Fruit fly (Drosophila melanogaster) whole organism, embryonic: ENCODE measurements around the gene RpL15.

Experiments used
- B-H2 ChIP-seq: fragments of 200-800 bp; sonication (Bioruptor generic); optimal IDR thresholded peaks from 2 replicates; lab custom pipeline; 2018; ENCODE audit warnings: missing biosample characterization, mild to moderate bottlenecking, missing genetic modification characterization
- BEAF-32 ChIP-seq: fragments of 200-800 bp; sonication (Bioruptor generic); optimal IDR thresholded peaks from 3 replicates; lab custom pipeline; 2017; ENCODE audit warnings: missing biosample characterization, missing genetic modification characterization, mild to moderate bottlenecking, moderate library complexity, missing genetic modification reagents
- CG10267 ChIP-seq: fragments of 200-800 bp; sonication (Bioruptor generic); optimal IDR thresholded peaks from 2 replicates; lab custom pipeline; 2018; ENCODE audit warnings: missing biosample characterization, mild to moderate bottlenecking, missing genetic modification characterization, moderate library complexity
- CG1233 ChIP-seq: fragments of 200-800 bp; sonication (Bioruptor generic); optimal IDR thresholded peaks from 4 replicates; lab custom pipeline; 2018; ENCODE audit warnings: missing biosample characterization, mild to moderate bottlenecking, missing genetic modification characterization
- CG14014 ChIP-seq: fragments of 200-800 bp; sonication (Bioruptor generic); IDR thresholded peaks from 2 replicates; pipeline ENCODE4 v1.3.6; 2022; ENCODE audit warnings: missing biosample characterization, missing genetic modification characterization
- CG14050 ChIP-seq: fragments of 200-800 bp; sonication (Bioruptor generic); IDR thresholded peaks from 3 replicates; pipeline ENCODE4 v1.3.6; 2022; ENCODE audit warnings: missing biosample characterization, missing genetic modification characterization
- CG1603 ChIP-seq: fragments of 200-800 bp; sonication (Bioruptor generic); optimal IDR thresholded peaks from 2 replicates; lab custom pipeline; 2019; ENCODE audit warnings: missing biosample characterization, mild to moderate bottlenecking, missing genetic modification characterization, moderate library complexity
- CG16863 ChIP-seq: fragments of 200-800 bp; sonication (Bioruptor generic); optimal IDR thresholded peaks from 3 replicates; lab custom pipeline; 2016; ENCODE audit warnings: missing biosample characterization, missing genetic modification characterization
- CG17829 ChIP-seq: fragments of 200-800 bp; optimal IDR thresholded peaks from 2 replicates; lab custom pipeline; 2019; ENCODE audit warnings: missing biosample characterization, mild to moderate bottlenecking, missing genetic modification characterization, moderate library complexity
- CG18262 ChIP-seq: fragments of 200-800 bp; optimal IDR thresholded peaks from 3 replicates; lab custom pipeline; 2019; ENCODE audit warnings: missing biosample characterization, mild to moderate bottlenecking, missing genetic modification characterization, moderate library complexity
- CG2202 ChIP-seq: fragments of 200-800 bp; sonication (Bioruptor generic); optimal IDR thresholded peaks from 2 replicates; lab custom pipeline; 2018; ENCODE audit warnings: missing biosample characterization, mild to moderate bottlenecking, missing genetic modification characterization
- CG2678 ChIP-seq: fragments of 200-800 bp; sonication (Bioruptor generic); optimal IDR thresholded peaks from 3 replicates; lab custom pipeline; 2019; ENCODE audit warnings: missing biosample characterization, mild to moderate bottlenecking, missing genetic modification characterization, moderate library complexity
- CG30020 ChIP-seq: fragments of 200-800 bp; optimal IDR thresholded peaks from 2 replicates; lab custom pipeline; 2019; ENCODE audit warnings: missing biosample characterization, mild to moderate bottlenecking, missing genetic modification characterization, moderate library complexity
- CG4328 ChIP-seq: fragments of 200-800 bp; sonication (Bioruptor generic); optimal IDR thresholded peaks from 3 replicates; lab custom pipeline; 2017; ENCODE audit warnings: missing biosample characterization, missing genetic modification reagents, missing genetic modification characterization
- CG4360 ChIP-seq: fragments of 200-800 bp; sonication (Bioruptor generic); IDR thresholded peaks from 2 replicates; pipeline ENCODE4 v1.3.6; 2022; ENCODE audit warnings: missing biosample characterization, missing genetic modification characterization
- CG4424 ChIP-seq: fragments of 200-800 bp; sonication (Bioruptor generic); optimal IDR thresholded peaks from 3 replicates; lab custom pipeline; 2016; ENCODE audit warnings: missing biosample characterization, missing genetic modification characterization
- CG4617 ChIP-seq: fragments of 200-800 bp; sonication (Bioruptor generic); optimal IDR thresholded peaks from 3 replicates; lab custom pipeline; 2016; ENCODE audit warnings: missing biosample characterization, missing genetic modification characterization, borderline replicate concordance
- CG7839 ChIP-seq: fragments of 200-800 bp; sonication (Bioruptor generic); optimal IDR thresholded peaks from 3 replicates; lab custom pipeline; 2018; ENCODE audit warnings: missing biosample characterization, mild to moderate bottlenecking, missing genetic modification characterization, moderate library complexity
- CG8388 ChIP-seq: fragments of 200-800 bp; sonication (Bioruptor generic); optimal IDR thresholded peaks from 2 replicates; lab custom pipeline; 2019; ENCODE audit warnings: missing biosample characterization, mild to moderate bottlenecking, missing genetic modification characterization, moderate library complexity
- CG8924 ChIP-seq: fragments of 200-800 bp; optimal IDR thresholded peaks from 3 replicates; lab custom pipeline; 2019; ENCODE audit warnings: missing biosample characterization, mild to moderate bottlenecking, missing genetic modification characterization, moderate library complexity
- Dp ChIP-seq: fragments of 200-800 bp; sonication (Bioruptor generic); optimal IDR thresholded peaks from 2 replicates; lab custom pipeline; 2018; ENCODE audit warnings: missing biosample characterization, mild to moderate bottlenecking, missing genetic modification characterization, moderate library complexity
- Ets65A ChIP-seq: fragments of 200-800 bp; sonication (Bioruptor generic); peaks from one replicate; lab custom pipeline; 2016; ENCODE audit warnings: missing biosample characterization, missing genetic modification characterization
- Ets97D ChIP-seq: fragments of 200-800 bp; sonication (Bioruptor generic); optimal IDR thresholded peaks from 3 replicates; lab custom pipeline; 2016; ENCODE audit warnings: missing biosample characterization, missing genetic modification characterization
- Fer2 ChIP-seq: fragments of 200-800 bp; sonication (Bioruptor generic); optimal IDR thresholded peaks from 2 replicates; lab custom pipeline; 2018; ENCODE audit warnings: missing biosample characterization, mild to moderate bottlenecking, missing genetic modification characterization, moderate library complexity
- HLHmδ ChIP-seq: fragments of 200-800 bp; sonication (Bioruptor generic); optimal IDR thresholded peaks from 2 replicates; lab custom pipeline; 2018; ENCODE audit warnings: missing biosample characterization, mild to moderate bottlenecking, missing genetic modification characterization, moderate library complexity
- MBD-R2 ChIP-seq: fragments of 200-800 bp; sonication (Bioruptor generic); IDR thresholded peaks from 2 replicates; pipeline ENCODE4 v1.3.6; 2022; ENCODE audit warnings: missing biosample characterization, missing genetic modification characterization
- Mes4 ChIP-seq: fragments of 200-800 bp; sonication (Bioruptor generic); optimal IDR thresholded peaks from 2 replicates; lab custom pipeline; 2016; ENCODE audit warnings: missing biosample characterization, missing genetic modification characterization
- NfI ChIP-seq: fragments of 200-800 bp; sonication (Bioruptor generic); optimal IDR thresholded peaks from 3 replicates; lab custom pipeline; 2018; ENCODE audit warnings: missing biosample characterization, mild to moderate bottlenecking, missing genetic modification characterization, moderate library complexity
- Oaz ChIP-seq: fragments of 200-800 bp; sonication (Bioruptor generic); IDR thresholded peaks from 2 replicates; pipeline ENCODE4 v1.3.6; 2022; ENCODE audit warnings: missing biosample characterization, missing genetic modification characterization
- Sin3A ChIP-seq: fragments of >200 bp; optimal IDR thresholded peaks from 2 replicates; lab custom pipeline; 2018
- Vsx1 ChIP-seq: fragments of 200-800 bp; sonication (Bioruptor generic); optimal IDR thresholded peaks from 2 replicates; lab custom pipeline; 2017; ENCODE audit warnings: missing biosample characterization, mild to moderate bottlenecking, missing genetic modification characterization, missing genetic modification reagents
- ara ChIP-seq: fragments of 200-800 bp; sonication (Bioruptor generic); IDR thresholded peaks from 2 replicates; pipeline ENCODE4 v1.3.6; 2022; ENCODE audit warnings: missing biosample characterization, missing genetic modification characterization
- az2 ChIP-seq: fragments of 200-800 bp; sonication (Bioruptor generic); optimal IDR thresholded peaks from 3 replicates; lab custom pipeline; 2016; ENCODE audit warnings: missing biosample characterization, missing genetic modification characterization
- br ChIP-seq: fragments of >200 bp; optimal IDR thresholded peaks from 2 replicates; lab custom pipeline; 2017
- chif ChIP-seq, 2 experiments: fragments of 200-800 bp; sonication (Bioruptor generic); optimal IDR thresholded peaks; 3 replicates each; lab custom pipeline; 2016; ENCODE audit warnings: missing biosample characterization in 2 of 2, missing genetic modification characterization in 2 of 2
- chm ChIP-seq: fragments of 200-800 bp; sonication (Bioruptor generic); IDR thresholded peaks from 2 replicates; pipeline ENCODE4 v1.3.6; 2022; ENCODE audit warnings: missing biosample characterization, missing genetic modification characterization
- crol ChIP-seq: fragments of 200-800 bp; sonication (Bioruptor generic); IDR thresholded peaks from 2 replicates; pipeline ENCODE4 v1.3.6; 2022; ENCODE audit warnings: missing biosample characterization, missing genetic modification characterization
- disco-r ChIP-seq: fragments of 200-800 bp; sonication (Bioruptor generic); optimal IDR thresholded peaks from 2 replicates; lab custom pipeline; 2016; ENCODE audit warnings: missing biosample characterization, missing genetic modification characterization
- gsb-n ChIP-seq: fragments of 200-800 bp; sonication (Bioruptor generic); optimal IDR thresholded peaks from 3 replicates; lab custom pipeline; 2018; ENCODE audit warnings: missing biosample characterization, mild to moderate bottlenecking, missing genetic modification characterization
- lilli ChIP-seq: fragments of 200-800 bp; sonication (Bioruptor generic); optimal IDR thresholded peaks from 3 replicates; lab custom pipeline; 2016; ENCODE audit warnings: missing biosample characterization, missing genetic modification characterization
- mirr ChIP-seq: fragments of 200-800 bp; sonication (Bioruptor generic); optimal IDR thresholded peaks from 3 replicates; lab custom pipeline; 2018; ENCODE audit warnings: missing biosample characterization, mild to moderate bottlenecking, missing genetic modification characterization
- mld ChIP-seq: fragments of 200-800 bp; sonication (Bioruptor generic); IDR thresholded peaks from 3 replicates; pipeline ENCODE4 v1.3.6; 2022; ENCODE audit warnings: missing biosample characterization, missing genetic modification characterization; ENCODE audit not compliant: partially characterized antibody
- nerfin-1 ChIP-seq: fragments of 200-800 bp; sonication (Bioruptor generic); optimal IDR thresholded peaks from 3 replicates; lab custom pipeline; 2019; ENCODE audit warnings: missing biosample characterization, mild to moderate bottlenecking, missing genetic modification characterization, moderate library complexity
- prd ChIP-seq, 3 experiments: fragments of >200 bp in 2 of 3; fragments of 200-800 bp in 1 of 3; sonication (Bioruptor generic) in 1 of 3; optimal IDR thresholded peaks in 2 of 3; IDR thresholded peaks in 1 of 3; 2 replicates in 2 of 3; 3 replicates in 1 of 3; pipeline versions ENCODE4 v1.3.6 to Lab custom; 2017 to 2022; ENCODE audit warnings: missing biosample characterization in 1 of 3, missing genetic modification characterization in 1 of 3
- rib ChIP-seq: fragments of 200-800 bp; sonication (Bioruptor generic); IDR thresholded peaks from 2 replicates; pipeline ENCODE4 v1.3.6; 2022; ENCODE audit warnings: missing biosample characterization, missing genetic modification characterization
- sima ChIP-seq: fragments of 200-800 bp; sonication (Bioruptor generic); optimal IDR thresholded peaks from 2 replicates; lab custom pipeline; 2016; ENCODE audit warnings: missing biosample characterization, missing genetic modification characterization
- ssp ChIP-seq: fragments of 200-800 bp; sonication (Bioruptor generic); IDR thresholded peaks from 2 replicates; pipeline ENCODE4 v1.3.6; 2022; ENCODE audit warnings: missing biosample characterization, missing genetic modification characterization
- tap ChIP-seq: fragments of 200-800 bp; optimal IDR thresholded peaks from 3 replicates; lab custom pipeline; 2019; ENCODE audit warnings: missing biosample characterization, mild to moderate bottlenecking, missing genetic modification characterization, moderate library complexity
- wek ChIP-seq: fragments of 200-800 bp; sonication (Bioruptor generic); optimal IDR thresholded peaks from 3 replicates; lab custom pipeline; 2018; ENCODE audit warnings: missing biosample characterization, mild to moderate bottlenecking, missing genetic modification characterization, moderate library complexity
- zf30C ChIP-seq: fragments of 200-800 bp; sonication (Bioruptor generic); optimal IDR thresholded peaks from 3 replicates; lab custom pipeline; 2018; ENCODE audit warnings: missing biosample characterization, mild to moderate bottlenecking, missing genetic modification characterization

RpL15 gene

DNA sequence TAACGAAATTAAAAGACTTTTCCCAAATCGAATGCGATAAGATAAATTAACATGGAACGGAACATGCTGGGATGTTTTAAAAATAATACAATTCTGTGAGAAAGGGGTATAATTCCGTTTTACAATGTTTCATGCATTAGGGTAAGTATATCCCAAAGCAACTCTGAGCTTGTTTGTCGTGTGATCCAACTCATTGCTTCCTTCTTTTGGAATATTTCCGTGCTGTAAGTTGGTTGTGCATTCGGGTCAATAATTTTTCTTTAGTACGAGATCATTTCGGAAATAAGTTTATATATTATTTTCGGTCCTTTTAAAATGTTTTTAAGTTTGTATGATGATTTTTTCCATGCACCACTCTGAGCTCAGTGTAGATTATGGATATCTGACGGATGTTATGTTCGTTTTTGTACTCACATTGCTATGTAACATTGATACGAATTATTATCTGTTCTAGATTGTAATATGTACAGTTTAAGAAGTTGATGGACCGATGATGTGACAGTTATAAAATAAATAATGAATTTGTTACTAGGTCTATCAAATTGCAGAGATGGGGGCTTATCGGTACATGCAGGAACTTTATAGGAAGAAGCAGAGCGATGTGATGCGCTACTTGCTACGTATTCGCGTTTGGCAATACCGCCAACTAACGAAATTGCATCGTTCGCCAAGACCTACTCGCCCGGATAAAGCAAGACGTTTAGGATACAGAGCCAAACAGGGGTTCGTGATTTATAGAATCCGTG is at the start of gene RpL15:
Gene RpL15, plus strand, starts transcription at position 196 of the 746 bp plus-strand sequence.
- TF ChIP-seq CG30020 (peak; percentile 99), az2 (GFP tag; lab: Kevin White, UChicago) (no peak), B-H2 (GFP tag; lab: Kevin White, UChicago) (peak; percentile 20), ssp (peak; percentile 99), nerfin-1 (tag; lab: Kevin White, UChicago) (no peak), Mes4 (GFP tag; lab: Kevin White, UChicago) (peak; percentile 20), wek (peak; percentile 44), CG7839 (tag; lab: Kevin White, UChicago) (peak; percentile 47), CG4360 (no peak), zf30C (no peak), Ets97D (GFP tag; lab: Kevin White, UChicago) (peak; percentile 96), tap (tag; lab: Kevin White, UChicago) (peak; percentile 1), mld (GFP tag; lab: Robert Waterston, UW) (no peak), chif (GFP tag; optimal IDR thresholded peaks at IDR 0.05; lab: Kevin White, UChicago) (no peak), BEAF-32 (GFP tag; lab: Kevin White, UChicago) (peak; percentile 14), Ets65A (GFP tag; lab: Kevin White, UChicago) (peak; percentile 92), CG8924 (tag; lab: Kevin White, UChicago) (no peak), br (lab: Kevin White, UChicago) (no peak), CG14050 (GFP tag; lab: Robert Waterston, UW) (no peak), Dp (GFP tag; lab: Kevin White, UChicago) (no peak), disco-r (GFP tag; lab: Kevin White, UChicago) (no peak), CG1603 (tag; lab: Kevin White, UChicago) (peak; percentile 100), ara (no peak), MBD-R2 (0 out of 2 replicates have a peak, but pooled peaks have one; percentile 52), Oaz (0 out of 2 replicates have a peak, but pooled peaks have one; percentile 39), sima (GFP tag; lab: Kevin White, UChicago) (no peak), CG4328 (no peak), lilli (GFP tag; lab: Kevin White, UChicago) (no peak), gsb-n (no peak), CG10267 (tag; lab: Kevin White, UChicago) (peak; percentile 10), CG8388 (no peak), rib (GFP tag; lab: Robert Waterston, UW) (no peak), CG2678 (peak; percentile 12), CG1233 (GFP tag; lab: Kevin White, UChicago) (peak; percentile 9), NfI (peak; percentile 73), crol (GFP tag; lab: Robert Waterston, UW) (no peak), CG4424 (GFP tag; lab: Kevin White, UChicago) (no peak), CG2202 (tag; lab: Kevin White, UChicago) (no peak), CG17829 (peak; percentile 32), mirr (GFP tag; lab: Kevin White, UChicago) (no peak), Vsx1 (GFP tag; lab: Kevin White, UChicago) (no peak), HLHmδ (GFP tag; lab: Kevin White, UChicago) (no peak), CG16863 (GFP tag; lab: Kevin White, UChicago) (no peak), CG4617 (GFP tag; lab: Kevin White, UChicago) (peak; percentile 45), Sin3A (lab: Kevin White, UChicago) (no peak), CG18262 (tag; lab: Kevin White, UChicago) (peak; percentile 19), chm (GFP tag; lab: Robert Waterston, UW) (no peak; the same call in 1 of the 2 replicates), Fer2 (no peak), prd (optimal IDR thresholded peaks at IDR 0.05; lab: Kevin White, UChicago) (no peak), prd (GFP tag; IDR thresholded peaks at IDR 0.05; lab: Robert Waterston, UW) (no peak; the same call in 2 of the 3 replicates), CG14014 (GFP tag; lab: Robert Waterston, UW) (no peak)
